Fruit fly (Drosophila melanogaster) whole organism, embryonic: Measurements from ENCODE around the gene SPARC.
A peak's percentile ranks its signal among the peaks of the same experiment; 100 is the strongest.

Experiments used
- C15 ChIP-seq: fragments of 200-800 bp; sonication (Bioruptor generic); IDR thresholded peaks from 3 replicates; pipeline ENCODE4 v1.3.6; 2022; ENCODE audit warnings: missing biosample characterization, missing genetic modification characterization
- CG10147 ChIP-seq: fragments of 200-800 bp; sonication (Bioruptor generic); optimal IDR thresholded peaks from 2 replicates; lab custom pipeline; 2019; ENCODE audit warnings: missing biosample characterization, mild to moderate bottlenecking, missing genetic modification characterization, moderate library complexity
- CG12155 ChIP-seq: fragments of 200-800 bp; sonication (Bioruptor generic); optimal IDR thresholded peaks from 3 replicates; lab custom pipeline; 2016; ENCODE audit warnings: missing biosample characterization, missing genetic modification characterization
- CG15011 ChIP-seq: fragments of 200-800 bp; sonication (Bioruptor generic); optimal IDR thresholded peaks from 3 replicates; lab custom pipeline; 2018; ENCODE audit warnings: missing biosample characterization, mild to moderate bottlenecking, missing genetic modification characterization
- CG15073 ChIP-seq: fragments of 200-800 bp; sonication (Bioruptor generic); optimal IDR thresholded peaks from 2 replicates; lab custom pipeline; 2016; ENCODE audit warnings: missing biosample characterization, missing genetic modification characterization
- CG15269 ChIP-seq: fragments of 200-800 bp; sonication (Bioruptor generic); optimal IDR thresholded peaks from 2 replicates; lab custom pipeline; 2018; ENCODE audit warnings: missing biosample characterization, mild to moderate bottlenecking, missing genetic modification characterization, moderate library complexity
- CG17361 ChIP-seq: fragments of 200-800 bp; sonication (Bioruptor generic); IDR thresholded peaks from 3 replicates; pipeline ENCODE4 v1.3.6; 2022; ENCODE audit warnings: missing biosample characterization, missing genetic modification characterization
- CG17568 ChIP-seq: fragments of 200-800 bp; sonication (Bioruptor generic); optimal IDR thresholded peaks from 2 replicates; lab custom pipeline; 2018; ENCODE audit warnings: missing biosample characterization, mild to moderate bottlenecking, missing genetic modification characterization, moderate library complexity
- CG18599 ChIP-seq: fragments of 200-800 bp; sonication (Bioruptor generic); optimal IDR thresholded peaks from 3 replicates; lab custom pipeline; 2017; ENCODE audit warnings: missing biosample characterization, missing genetic modification characterization, mild to moderate bottlenecking, moderate library complexity, missing genetic modification reagents
- CG2129 ChIP-seq: fragments of 200-800 bp; sonication (Bioruptor generic); IDR thresholded peaks from 2 replicates; pipeline ENCODE4 v1.3.6; 2022; ENCODE audit warnings: missing biosample characterization, missing genetic modification characterization; ENCODE audit not compliant: partially characterized antibody
- CG31441 ChIP-seq: fragments of 200-800 bp; sonication (Bioruptor generic); IDR thresholded peaks from 2 replicates; pipeline ENCODE4 v1.3.6; 2022; ENCODE audit warnings: missing biosample characterization, missing genetic modification characterization
- CG32772 ChIP-seq: fragments of 200-800 bp; sonication (Bioruptor generic); IDR thresholded peaks from 2 replicates; pipeline ENCODE4 v1.3.6; 2022; ENCODE audit warnings: missing biosample characterization, missing genetic modification characterization
- CG4328 ChIP-seq: fragments of 200-800 bp; sonication (Bioruptor generic); optimal IDR thresholded peaks from 3 replicates; lab custom pipeline; 2017; ENCODE audit warnings: missing biosample characterization, missing genetic modification reagents, missing genetic modification characterization
- CG5245 ChIP-seq: fragments of 200-800 bp; sonication (Bioruptor generic); optimal IDR thresholded peaks from 3 replicates; lab custom pipeline; 2016; ENCODE audit warnings: missing biosample characterization, missing genetic modification characterization
- CG6272 ChIP-seq: fragments of 200-800 bp; sonication (Bioruptor generic); IDR thresholded peaks from 2 replicates; pipeline ENCODE4 v1.3.6; 2022; ENCODE audit warnings: missing biosample characterization, missing genetic modification characterization
- CG7745 ChIP-seq: fragments of 200-800 bp; sonication (Bioruptor generic); optimal IDR thresholded peaks from 2 replicates; lab custom pipeline; 2018; ENCODE audit warnings: missing biosample characterization, mild to moderate bottlenecking, missing genetic modification characterization, moderate library complexity
- CrebB ChIP-seq: fragments of 200-800 bp; sonication (Bioruptor generic); optimal IDR thresholded peaks from 3 replicates; lab custom pipeline; 2018; ENCODE audit warnings: missing biosample characterization, mild to moderate bottlenecking, missing genetic modification characterization
- D19B ChIP-seq: fragments of 200-800 bp; sonication (Bioruptor generic); optimal IDR thresholded peaks from 2 replicates; lab custom pipeline; 2017; ENCODE audit warnings: missing biosample characterization, mild to moderate bottlenecking, missing genetic modification characterization
- Dad ChIP-seq: fragments of 200-800 bp; sonication (Bioruptor generic); optimal IDR thresholded peaks from 3 replicates; lab custom pipeline; 2016; ENCODE audit warnings: missing biosample characterization, missing genetic modification characterization
- Dbx ChIP-seq: fragments of 200-800 bp; sonication (Bioruptor generic); IDR thresholded peaks from 3 replicates; pipeline ENCODE4 v1.3.6; 2022; ENCODE audit warnings: missing biosample characterization, missing genetic modification characterization
- Dref ChIP-seq: fragments of 200-800 bp; sonication (Bioruptor generic); IDR thresholded peaks from 2 replicates; pipeline ENCODE4 v1.3.6; 2022; ENCODE audit warnings: missing biosample characterization, missing genetic modification characterization
- Fer3 ChIP-seq: fragments of 200-800 bp; sonication (Bioruptor generic); optimal IDR thresholded peaks from 2 replicates; lab custom pipeline; 2018; ENCODE audit warnings: missing biosample characterization, mild to moderate bottlenecking, missing genetic modification characterization, moderate library complexity
- Hmx ChIP-seq: fragments of 200-800 bp; sonication (Bioruptor generic); optimal IDR thresholded peaks from 2 replicates; lab custom pipeline; 2016; ENCODE audit warnings: missing biosample characterization, missing genetic modification characterization
- Mad ChIP-seq: fragments of 200-800 bp; sonication (Bioruptor generic); optimal IDR thresholded peaks from 2 replicates; lab custom pipeline; 2016; ENCODE audit warnings: missing biosample characterization, missing genetic modification characterization
- Meics ChIP-seq: fragments of 200-800 bp; sonication (Bioruptor generic); optimal IDR thresholded peaks from 2 replicates; lab custom pipeline; 2017; ENCODE audit warnings: missing biosample characterization, mild to moderate bottlenecking, missing genetic modification characterization
- NC2α ChIP-seq: fragments of 200-800 bp; sonication (Bioruptor generic); optimal IDR thresholded peaks from 2 replicates; lab custom pipeline; 2016; ENCODE audit warnings: missing biosample characterization, missing genetic modification characterization
- Nf-YC ChIP-seq: fragments of 200-800 bp; optimal IDR thresholded peaks from 3 replicates; lab custom pipeline; 2019; ENCODE audit warnings: missing biosample characterization, mild to moderate bottlenecking, missing genetic modification characterization, moderate library complexity
- PHDP ChIP-seq: fragments of 200-800 bp; sonication (Bioruptor generic); optimal IDR thresholded peaks from 3 replicates; lab custom pipeline; 2018; ENCODE audit warnings: missing biosample characterization, mild to moderate bottlenecking, missing genetic modification characterization, moderate library complexity
- Scr ChIP-seq: fragments of 200-800 bp; sonication (Bioruptor generic); IDR thresholded peaks from 2 replicates; pipeline ENCODE4 v1.3.6; 2022; ENCODE audit warnings: missing biosample characterization, missing genetic modification characterization; ENCODE audit not compliant: partially characterized antibody
- Six4 ChIP-seq: fragments of 200-800 bp; sonication (Bioruptor generic); optimal IDR thresholded peaks from 2 replicates; lab custom pipeline; 2016; ENCODE audit warnings: missing biosample characterization, missing genetic modification characterization
- YL-1 ChIP-seq: fragments of 200-800 bp; sonication (Bioruptor generic); optimal IDR thresholded peaks from 3 replicates; lab custom pipeline; 2017; ENCODE audit warnings: missing biosample characterization, mild to moderate bottlenecking, missing genetic modification characterization
- caup ChIP-seq: fragments of 200-800 bp; sonication (Bioruptor generic); optimal IDR thresholded peaks from 3 replicates; lab custom pipeline; 2017; ENCODE audit warnings: missing biosample characterization, mild to moderate bottlenecking, missing genetic modification characterization, moderate library complexity; ENCODE audit not compliant: severe bottlenecking
- ci ChIP-seq: fragments of 200-800 bp; sonication (Bioruptor generic); IDR thresholded peaks from 3 replicates; pipeline ENCODE4 v1.3.6; 2022; ENCODE audit warnings: missing biosample characterization, missing genetic modification characterization
- ems ChIP-seq: fragments of 200-800 bp; sonication (Bioruptor generic); optimal IDR thresholded peaks from 3 replicates; lab custom pipeline; 2016; ENCODE audit warnings: missing biosample characterization, missing genetic modification characterization
- en ChIP-seq: fragments of 200-800 bp; sonication (Bioruptor generic); optimal IDR thresholded peaks from 2 replicates; lab custom pipeline; 2016; ENCODE audit warnings: missing biosample characterization, missing genetic modification characterization
- fu2 ChIP-seq: fragments of 200-800 bp; sonication (Bioruptor generic); optimal IDR thresholded peaks from 2 replicates; lab custom pipeline; 2016; ENCODE audit warnings: missing biosample characterization, missing genetic modification characterization
- ind ChIP-seq: fragments of 200-800 bp; sonication (Bioruptor generic); optimal IDR thresholded peaks from 3 replicates; lab custom pipeline; 2016; ENCODE audit warnings: missing biosample characterization, missing genetic modification characterization
- nau ChIP-seq: fragments of 200-800 bp; sonication (Bioruptor generic); optimal IDR thresholded peaks from 3 replicates; lab custom pipeline; 2017; ENCODE audit warnings: missing biosample characterization, mild to moderate bottlenecking, missing genetic modification characterization, missing genetic modification reagents
- onecut ChIP-seq: fragments of 200-800 bp; sonication (Bioruptor generic); IDR thresholded peaks from 2 replicates; pipeline ENCODE4 v1.3.6; 2022; ENCODE audit warnings: missing biosample characterization, missing genetic modification characterization
- pum ChIP-seq: fragments of 200-800 bp; sonication (Bioruptor generic); optimal IDR thresholded peaks from 2 replicates; lab custom pipeline; 2016; ENCODE audit warnings: missing biosample characterization, missing genetic modification characterization
- sima ChIP-seq: fragments of 200-800 bp; sonication (Bioruptor generic); optimal IDR thresholded peaks from 2 replicates; lab custom pipeline; 2016; ENCODE audit warnings: missing biosample characterization, missing genetic modification characterization
- sna ChIP-seq: fragments of 200-800 bp; sonication (Bioruptor generic); IDR thresholded peaks from 2 replicates; pipeline ENCODE4 v1.3.6; 2022; ENCODE audit warnings: missing biosample characterization, missing genetic modification characterization; ENCODE audit not compliant: partially characterized antibody
- sqz ChIP-seq: fragments of 200-800 bp; sonication (Bioruptor generic); optimal IDR thresholded peaks from 3 replicates; lab custom pipeline; 2018; ENCODE audit warnings: missing biosample characterization, mild to moderate bottlenecking, missing genetic modification characterization
- sr ChIP-seq: fragments of 200-800 bp; sonication (Bioruptor generic); IDR thresholded peaks from 3 replicates; pipeline ENCODE4 v1.3.6; 2022; ENCODE audit warnings: missing biosample characterization, missing genetic modification characterization
- stwl ChIP-seq: fragments of 200-800 bp; sonication (Bioruptor generic); optimal IDR thresholded peaks from 3 replicates; lab custom pipeline; 2018; ENCODE audit warnings: missing biosample characterization, mild to moderate bottlenecking, missing genetic modification characterization, moderate library complexity
- tgo ChIP-seq: fragments of 200-800 bp; sonication (Bioruptor generic); IDR thresholded peaks from 3 replicates; pipeline ENCODE4 v1.3.6; 2022; ENCODE audit warnings: missing biosample characterization, missing genetic modification characterization
- tx ChIP-seq: fragments of 200-800 bp; sonication (Bioruptor generic); optimal IDR thresholded peaks from 2 replicates; lab custom pipeline; 2016; ENCODE audit warnings: missing biosample characterization, missing genetic modification characterization
- vnd ChIP-seq: fragments of 200-800 bp; sonication (Bioruptor generic); IDR thresholded peaks from 3 replicates; pipeline ENCODE4 v1.3.6; 2022; ENCODE audit warnings: missing biosample characterization, missing genetic modification characterization; ENCODE audit not compliant: partially characterized antibody
- zfh1 ChIP-seq: fragments of 200-800 bp; sonication (Bioruptor generic); IDR thresholded peaks from 3 replicates; pipeline ENCODE4 v1.3.6; 2022; ENCODE audit warnings: missing biosample characterization, missing genetic modification characterization

SPARC gene

DNA sequence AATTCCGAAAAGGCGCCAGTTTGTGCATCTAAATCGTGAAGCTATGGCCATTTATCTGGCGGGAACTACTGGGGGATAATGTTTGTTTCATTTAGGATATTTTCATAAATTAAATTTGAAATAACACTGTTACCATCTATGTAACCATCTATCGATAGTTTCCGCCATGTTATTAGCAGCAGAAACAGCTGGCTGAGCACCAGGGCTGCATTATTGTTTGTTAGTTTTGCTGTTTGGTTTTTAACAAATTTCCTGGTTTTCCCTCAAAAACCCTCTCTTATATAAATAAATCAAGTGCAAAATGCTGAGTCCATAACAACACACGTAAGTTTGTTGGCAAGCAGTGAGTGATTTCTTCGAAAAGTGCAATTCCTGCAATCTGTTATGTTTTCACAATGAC lies 4.6 kb upstream of the SPARC start, which contains the start of gene CG5500 (continued):
- no peak for TF ChIP-seq tx (GFP tag; lab: Kevin White, UChicago)
- no peak for TF ChIP-seq CG12155 (GFP tag; lab: Kevin White, UChicago)
- no peak for TF ChIP-seq fu2 (GFP tag; lab: Kevin White, UChicago)
- TF ChIP-seq Nf-YC (tag; lab: Kevin White, UChicago), result peak; percentile 30
- TF ChIP-seq CG2129, result no peak
- no peak for TF ChIP-seq CG15269 (tag; lab: Kevin White, UChicago)
- TF ChIP-seq CG6272 (GFP tag; lab: Robert Waterston, UW), result no peak

- TF ChIP-seq NC2α (GFP tag; lab: Kevin White, UChicago) (no peak), en (peak; percentile 4), C15 (GFP tag; lab: Robert Waterston, UW) (0 out of 3 replicates have a peak, but pooled peaks have one; percentile 5), Meics (GFP tag; lab: Kevin White, UChicago) (peak; percentile 79), Dbx (GFP tag; lab: Robert Waterston, UW) (peak; percentile 82), CG31441 (peak; percentile 72), sima (no peak), CG18599 (GFP tag; lab: Kevin White, UChicago) (peak; percentile 83), ci (peak; percentile 87), Dad (GFP tag; lab: Kevin White, UChicago) (peak; percentile 47), vnd (GFP tag; lab: Robert Waterston, UW) (peak; percentile 82), sna (GFP tag; lab: Robert Waterston, UW) (peak; percentile 91), PHDP (tag; lab: Kevin White, UChicago) (peak; percentile 71), Scr (peak; percentile 91), CG15073 (GFP tag; lab: Kevin White, UChicago) (no peak), CG17568 (GFP tag; lab: Kevin White, UChicago) (peak; percentile 50), CG4328 (GFP tag; lab: Kevin White, UChicago) (peak; percentile 39), Mad (GFP tag; lab: Kevin White, UChicago) (peak; percentile 56), sqz (GFP tag; lab: Kevin White, UChicago) (peak; percentile 23), CG5245 (GFP tag; lab: Kevin White, UChicago) (peak; percentile 55), tx (GFP tag; lab: Kevin White, UChicago) (peak; percentile 48), onecut (GFP tag; lab: Robert Waterston, UW) (peak; percentile 78), Hmx (GFP tag; lab: Kevin White, UChicago) (peak; percentile 60), Six4 (GFP tag; lab: Kevin White, UChicago) (peak; percentile 38), Dref (GFP tag; lab: Robert Waterston, UW) (peak; percentile 71), CG15011 (GFP tag; lab: Kevin White, UChicago) (no peak), zfh1 (peak; percentile 75; the same call in 2 of the 3 replicates), stwl (tag; lab: Kevin White, UChicago) (peak; percentile 70), CG32772 (GFP tag; lab: Robert Waterston, UW) (peak; percentile 30; the same call in 1 of the 2 replicates), ind (GFP tag; lab: Kevin White, UChicago) (peak; percentile 67), YL-1 (peak; percentile 81), tgo (GFP tag; lab: Robert Waterston, UW) (peak; percentile 62), Fer3 (tag; lab: Kevin White, UChicago) (peak; percentile 70), ems (GFP tag; lab: Kevin White, UChicago) (peak; percentile 45), nau (GFP tag; lab: Kevin White, UChicago) (peak; percentile 39), caup (GFP tag; lab: Kevin White, UChicago) (peak; percentile 78), CG10147 (GFP tag; lab: Kevin White, UChicago) (peak; percentile 50), D19B (GFP tag; lab: Kevin White, UChicago) (no peak), sr (peak; percentile 6; the same call in 2 of the 3 replicates), CG7745 (tag; lab: Kevin White, UChicago) (no peak), CrebB (tag; lab: Kevin White, UChicago) (peak; percentile 24), pum (peak; percentile 67), CG17361 (GFP tag; lab: Robert Waterston, UW) (peak; percentile 76)
Observed at dm6 chr3R:26875544-26876027, 3.8 kb upstream of the SPARC start, which contains the start of gene Rb97D. Rb97D (minus strand) TSS chr3R:26875742.
